Fruit fly (Drosophila melanogaster): ENCODE data around the gene Polr2B.

dm6 chr3R:14125479-14126121 is at the start of gene Polr2B, which contains the start of gene 140up:
- TF ChIP-seq Hsf (GFP tag; optimal IDR thresholded peaks at IDR 0.05) (peak; percentile 87), crp (GFP tag; optimal IDR thresholded peaks at IDR 0.05) (peak; percentile 52 to 91), nau (GFP tag; optimal IDR thresholded peaks at IDR 0.05) (peak; percentile 76), wor (GFP tag; IDR thresholded peaks at IDR 0.05) (peak; percentile 88), Blimp-1 (GFP tag; optimal IDR thresholded peaks at IDR 0.05) (peak; percentile 91), CG34422 (GFP tag; IDR thresholded peaks at IDR 0.05) (peak; percentile 97), tin (GFP tag; optimal IDR thresholded peaks at IDR 0.05) (peak; percentile 94), NfI (GFP tag; optimal IDR thresholded peaks at IDR 0.05) (peak; percentile 93), unpg (GFP tag; optimal IDR thresholded peaks at IDR 0.05) (peak; percentile 92), BEAF-32 (GFP tag; optimal IDR thresholded peaks at IDR 0.05) (peak; percentile 27), CG3407 (GFP tag; optimal IDR thresholded peaks at IDR 0.05) (peak; percentile 86), Xrp1 (GFP tag; IDR thresholded peaks at IDR 0.05) (peak; percentile 97)

Data from whole organism, embryonic.